Fruit fly (Drosophila melanogaster) whole organism, embryonic: Measurements from ENCODE around the gene Cpr.

Source experiments
- Aef1 ChIP-seq: fragments of 200-800 bp; sonication (Bioruptor generic); IDR thresholded peaks from 3 replicates; pipeline ENCODE4 v1.3.6; 2022; ENCODE audit warnings: missing biosample characterization, missing genetic modification characterization
- Antp ChIP-seq: fragments of 200-800 bp; sonication (Bioruptor generic); optimal IDR thresholded peaks from 3 replicates; lab custom pipeline; 2016; ENCODE audit warnings: missing biosample characterization, missing genetic modification characterization
- CG10979 ChIP-seq: fragments of 200-800 bp; sonication (Bioruptor generic); optimal IDR thresholded peaks from 2 replicates; lab custom pipeline; 2018; ENCODE audit warnings: missing biosample characterization, mild to moderate bottlenecking, missing genetic modification characterization, moderate library complexity
- CG11398 ChIP-seq: fragments of 200-800 bp; sonication (Bioruptor generic); optimal IDR thresholded peaks from 2 replicates; lab custom pipeline; 2016; ENCODE audit warnings: missing biosample characterization, missing genetic modification characterization
- CG13894 ChIP-seq: fragments of 200-800 bp; sonication (Bioruptor generic); optimal IDR thresholded peaks from 3 replicates; lab custom pipeline; 2018; ENCODE audit warnings: missing biosample characterization, mild to moderate bottlenecking, missing genetic modification characterization, moderate library complexity
- CG1529 ChIP-seq: fragments of 200-800 bp; sonication (Bioruptor generic); optimal IDR thresholded peaks from 3 replicates; lab custom pipeline; 2018; ENCODE audit warnings: missing biosample characterization, missing genetic modification characterization
- CG15514 ChIP-seq: fragments of 200-800 bp; sonication (Bioruptor generic); optimal IDR thresholded peaks from 3 replicates; lab custom pipeline; 2017; ENCODE audit warnings: missing biosample characterization, missing genetic modification characterization, mild to moderate bottlenecking, moderate library complexity, missing genetic modification reagents
- CG17385 ChIP-seq: fragments of 200-800 bp; sonication (Bioruptor generic); optimal IDR thresholded peaks from 3 replicates; lab custom pipeline; 2018; ENCODE audit warnings: missing biosample characterization, mild to moderate bottlenecking, missing genetic modification characterization
- CG17568 ChIP-seq: fragments of 200-800 bp; sonication (Bioruptor generic); optimal IDR thresholded peaks from 2 replicates; lab custom pipeline; 2018; ENCODE audit warnings: missing biosample characterization, mild to moderate bottlenecking, missing genetic modification characterization, moderate library complexity
- CG18476 ChIP-seq: fragments of 200-800 bp; sonication (Bioruptor generic); optimal IDR thresholded peaks from 2 replicates; lab custom pipeline; 2016; ENCODE audit warnings: missing biosample characterization, mild to moderate bottlenecking, missing genetic modification characterization
- CG3065 ChIP-seq: fragments of 200-800 bp; sonication (Bioruptor generic); optimal IDR thresholded peaks from 2 replicates; lab custom pipeline; 2016; ENCODE audit warnings: missing biosample characterization, missing genetic modification characterization
- CG34376 ChIP-seq: fragments of 200-800 bp; sonication (Bioruptor generic); optimal IDR thresholded peaks from 2 replicates; lab custom pipeline; 2018; ENCODE audit warnings: missing biosample characterization, mild to moderate bottlenecking, missing genetic modification characterization
- CG4328 ChIP-seq: fragments of 200-800 bp; sonication (Bioruptor generic); optimal IDR thresholded peaks from 3 replicates; lab custom pipeline; 2017; ENCODE audit warnings: missing biosample characterization, missing genetic modification reagents, missing genetic modification characterization
- CG4617 ChIP-seq: fragments of 200-800 bp; sonication (Bioruptor generic); optimal IDR thresholded peaks from 3 replicates; lab custom pipeline; 2016; ENCODE audit warnings: missing biosample characterization, missing genetic modification characterization, borderline replicate concordance
- CG4707 ChIP-seq: fragments of 200-800 bp; sonication (Bioruptor generic); optimal IDR thresholded peaks from 2 replicates; lab custom pipeline; 2018; ENCODE audit warnings: missing biosample characterization, mild to moderate bottlenecking, missing genetic modification characterization, moderate library complexity
- CG4730 ChIP-seq: fragments of 200-800 bp; sonication (Bioruptor generic); IDR thresholded peaks from 2 replicates; pipeline ENCODE4 v1.3.6; 2022; ENCODE audit warnings: missing biosample characterization, missing genetic modification characterization
- CG8290 ChIP-seq, 3 experiments: fragments of 200-800 bp; sonication (Bioruptor generic); optimal IDR thresholded peaks; 2 replicates each; lab custom pipeline; 2016 to 2019; ENCODE audit warnings: missing biosample characterization in 3 of 3, missing genetic modification characterization in 3 of 3, mild to moderate bottlenecking in 2 of 3, moderate library complexity in 1 of 3
- CG9437 ChIP-seq: fragments of 200-800 bp; sonication (Bioruptor generic); optimal IDR thresholded peaks from 2 replicates; lab custom pipeline; 2018; ENCODE audit warnings: missing biosample characterization, mild to moderate bottlenecking, missing genetic modification characterization
- CTCF ChIP-seq: fragments of 200-800 bp; sonication (Bioruptor generic); optimal IDR thresholded peaks from 2 replicates; lab custom pipeline; 2017; ENCODE audit warnings: missing biosample characterization, mild to moderate bottlenecking, missing genetic modification characterization, moderate library complexity
- D ChIP-seq, 2 experiments: fragments of 200-800 bp in 1 of 2; fragments of >200 bp in 1 of 2; sonication (Bioruptor generic) in 1 of 2; optimal IDR thresholded peaks; 2 replicates in 1 of 2; 3 replicates in 1 of 2; lab custom pipeline; 2017; ENCODE audit warnings: mild to moderate bottlenecking in 1 of 2, missing biosample characterization in 1 of 2, missing genetic modification characterization in 1 of 2, missing genetic modification reagents in 1 of 2
- D19A ChIP-seq: fragments of 200-800 bp; optimal IDR thresholded peaks from 3 replicates; lab custom pipeline; 2019; ENCODE audit warnings: missing biosample characterization, mild to moderate bottlenecking, missing genetic modification characterization, moderate library complexity
- D19B ChIP-seq: fragments of 200-800 bp; sonication (Bioruptor generic); optimal IDR thresholded peaks from 2 replicates; lab custom pipeline; 2017; ENCODE audit warnings: missing biosample characterization, mild to moderate bottlenecking, missing genetic modification characterization
- Dek ChIP-seq: fragments of 200-800 bp; sonication (Bioruptor generic); optimal IDR thresholded peaks from 3 replicates; lab custom pipeline; 2019; ENCODE audit warnings: missing biosample characterization, mild to moderate bottlenecking, missing genetic modification characterization, moderate library complexity
- Dp ChIP-seq: fragments of 200-800 bp; sonication (Bioruptor generic); optimal IDR thresholded peaks from 2 replicates; lab custom pipeline; 2018; ENCODE audit warnings: missing biosample characterization, mild to moderate bottlenecking, missing genetic modification characterization, moderate library complexity
- ERR ChIP-seq: fragments of 200-800 bp; sonication (Bioruptor generic); optimal IDR thresholded peaks from 2 replicates; lab custom pipeline; 2016; ENCODE audit warnings: missing biosample characterization, missing genetic modification characterization
- GATAe ChIP-seq: fragments of 200-800 bp; sonication (Bioruptor generic); conservative IDR thresholded peaks from 2 replicates; pipeline ENCODE4 v1.3.6; 2022; ENCODE audit warnings: missing biosample characterization, missing genetic modification characterization
- HHEX ChIP-seq: fragments of 200-800 bp; sonication (Bioruptor generic); optimal IDR thresholded peaks from 3 replicates; lab custom pipeline; 2017; ENCODE audit warnings: missing biosample characterization, mild to moderate bottlenecking, missing genetic modification characterization, missing genetic modification reagents
- HLH54F ChIP-seq: fragments of 200-800 bp; sonication (Bioruptor generic); optimal IDR thresholded peaks from 3 replicates; lab custom pipeline; 2016; ENCODE audit warnings: missing biosample characterization, missing genetic modification characterization
- Mad ChIP-seq: fragments of 200-800 bp; sonication (Bioruptor generic); optimal IDR thresholded peaks from 2 replicates; lab custom pipeline; 2016; ENCODE audit warnings: missing biosample characterization, missing genetic modification characterization
- Med ChIP-seq: fragments of 200-800 bp; sonication (Bioruptor generic); peaks from one replicate; lab custom pipeline; 2016; ENCODE audit warnings: missing biosample characterization, missing genetic modification characterization, mild to moderate bottlenecking, inconsistent platforms, moderate library complexity
- Mes4 ChIP-seq: fragments of 200-800 bp; sonication (Bioruptor generic); optimal IDR thresholded peaks from 2 replicates; lab custom pipeline; 2016; ENCODE audit warnings: missing biosample characterization, missing genetic modification characterization
- Oaz ChIP-seq: fragments of 200-800 bp; sonication (Bioruptor generic); IDR thresholded peaks from 2 replicates; pipeline ENCODE4 v1.3.6; 2022; ENCODE audit warnings: missing biosample characterization, missing genetic modification characterization
- Spps ChIP-seq: fragments of 200-800 bp; sonication (Bioruptor generic); optimal IDR thresholded peaks from 2 replicates; lab custom pipeline; 2018; ENCODE audit warnings: missing biosample characterization, mild to moderate bottlenecking, missing genetic modification characterization
- Tbp ChIP-seq: fragments of >200 bp; optimal IDR thresholded peaks from 2 replicates; lab custom pipeline; 2018; ENCODE audit warnings: missing biosample characterization, missing genetic modification characterization
- ab ChIP-seq: fragments of 200-800 bp; sonication (Bioruptor generic); optimal IDR thresholded peaks from 2 replicates; lab custom pipeline; 2016; ENCODE audit warnings: missing biosample characterization, missing genetic modification characterization
- dati ChIP-seq: fragments of 200-800 bp; sonication (Bioruptor generic); IDR thresholded peaks from 2 replicates; pipeline ENCODE4 v1.3.6; 2022; ENCODE audit warnings: missing biosample characterization, missing genetic modification characterization
- dpn ChIP-seq, 2 experiments: fragments of 200-800 bp; sonication (Bioruptor generic); optimal IDR thresholded peaks; 3 replicates each; lab custom pipeline; 2016; ENCODE audit warnings: missing biosample characterization in 2 of 2, missing genetic modification characterization in 2 of 2
- eyg ChIP-seq: fragments of 200-800 bp; sonication (Bioruptor generic); optimal IDR thresholded peaks from 3 replicates; lab custom pipeline; 2016; ENCODE audit warnings: missing biosample characterization, missing genetic modification characterization
- gcm ChIP-seq: fragments of 200-800 bp; sonication (Bioruptor generic); optimal IDR thresholded peaks from 2 replicates; lab custom pipeline; 2019; ENCODE audit warnings: missing biosample characterization, mild to moderate bottlenecking, missing genetic modification characterization, moderate library complexity
- klu ChIP-seq: fragments of 200-800 bp; sonication (Bioruptor generic); IDR thresholded peaks from 2 replicates; pipeline ENCODE4 v1.3.6; 2022; ENCODE audit warnings: missing biosample characterization, missing genetic modification characterization
- lab ChIP-seq: fragments of 200-800 bp; sonication (Bioruptor generic); optimal IDR thresholded peaks from 3 replicates; lab custom pipeline; 2017; ENCODE audit warnings: missing biosample characterization, missing genetic modification characterization, mild to moderate bottlenecking, moderate library complexity, missing genetic modification reagents
- lbe ChIP-seq: fragments of 200-800 bp; sonication (Bioruptor generic); optimal IDR thresholded peaks from 2 replicates; lab custom pipeline; 2016; ENCODE audit warnings: missing biosample characterization, mild to moderate bottlenecking, missing genetic modification characterization
- luna ChIP-seq: fragments of 200-800 bp; sonication (Bioruptor generic); optimal IDR thresholded peaks from 2 replicates; lab custom pipeline; 2016; ENCODE audit warnings: missing biosample characterization, missing genetic modification characterization
- phol ChIP-seq: fragments of 200-800 bp; sonication (Bioruptor generic); optimal IDR thresholded peaks from 3 replicates; lab custom pipeline; 2018; ENCODE audit warnings: missing biosample characterization, mild to moderate bottlenecking, missing genetic modification characterization, moderate library complexity
- sna ChIP-seq: fragments of 200-800 bp; sonication (Bioruptor generic); IDR thresholded peaks from 2 replicates; pipeline ENCODE4 v1.3.6; 2022; ENCODE audit warnings: missing biosample characterization, missing genetic modification characterization; ENCODE audit not compliant: partially characterized antibody
- tgo ChIP-seq: fragments of 200-800 bp; sonication (Bioruptor generic); IDR thresholded peaks from 3 replicates; pipeline ENCODE4 v1.3.6; 2022; ENCODE audit warnings: missing biosample characterization, missing genetic modification characterization
- tio ChIP-seq: fragments of 200-800 bp; sonication (Bioruptor generic); optimal IDR thresholded peaks from 2 replicates; lab custom pipeline; 2017; ENCODE audit warnings: missing biosample characterization, missing genetic modification characterization, inconsistent platforms
- tna ChIP-seq: fragments of 200-800 bp; sonication (Bioruptor generic); IDR thresholded peaks from 2 replicates; pipeline ENCODE4 v1.3.6; 2022; ENCODE audit warnings: missing biosample characterization, missing genetic modification characterization; ENCODE audit not compliant: partially characterized antibody
- twi ChIP-seq: fragments of 200-800 bp; optimal IDR thresholded peaks from 2 replicates; lab custom pipeline; 2019; ENCODE audit warnings: missing biosample characterization, mild to moderate bottlenecking, missing genetic modification characterization, moderate library complexity
- wek ChIP-seq: fragments of 200-800 bp; sonication (Bioruptor generic); optimal IDR thresholded peaks from 3 replicates; lab custom pipeline; 2018; ENCODE audit warnings: missing biosample characterization, mild to moderate bottlenecking, missing genetic modification characterization, moderate library complexity

The Cpr gene

dm6 chr2L:6351809-6352182 is 13.2 kb downstream of the Cpr start (continued):
- peak; percentile 88 for TF ChIP-seq CG13894
- peak; percentile 65 for TF ChIP-seq CG4328
- no peak for TF ChIP-seq tna
- TF ChIP-seq eyg = peak; percentile 70
- peak; percentile 81 for TF ChIP-seq HLH54F
- peak; percentile 21 for TF ChIP-seq CG1529
- TF ChIP-seq CG4730 (GFP tag; lab: Robert Waterston, UW) = peak; percentile 74
- TF ChIP-seq CG17385 (GFP tag; lab: Kevin White, UChicago) = peak; percentile 71
- 0 out of 2 replicates have a peak, but pooled peaks have one; percentile 25 for TF ChIP-seq dati (GFP tag; lab: Robert Waterston, UW)
- TF ChIP-seq wek (GFP tag; lab: Kevin White, UChicago) = no peak
- TF ChIP-seq lab (GFP tag; lab: Kevin White, UChicago) = peak; percentile 93
- TF ChIP-seq CG15514 (GFP tag; lab: Kevin White, UChicago) = peak; percentile 73
- TF ChIP-seq CG8290 (GFP tag; optimal IDR thresholded peaks at IDR 0.05; lab: Kevin White, UChicago) = peak; percentile 33
- TF ChIP-seq CG8290 (tag; optimal IDR thresholded peaks at IDR 0.05; lab: Kevin White, UChicago) = no peak
- peak; percentile 91 for TF ChIP-seq Aef1
- TF ChIP-seq Dek (tag; lab: Kevin White, UChicago) = peak; percentile 93
- TF ChIP-seq Oaz = peak; percentile 70
- TF ChIP-seq CG4707 (GFP tag; lab: Kevin White, UChicago) = no peak
- TF ChIP-seq luna = peak; percentile 73
- peak; percentile 76 for TF ChIP-seq tio (GFP tag; lab: Kevin White, UChicago)
- peak; percentile 66 for TF ChIP-seq ERR (GFP tag; lab: Kevin White, UChicago)
- peak; percentile 83 to 88 for TF ChIP-seq dpn (GFP tag; optimal IDR thresholded peaks at IDR 0.05; lab: Kevin White, UChicago)
- TF ChIP-seq D19B = peak; percentile 79
- peak; percentile 75 for TF ChIP-seq D19A (tag; lab: Kevin White, UChicago)
- peak; percentile 63 for TF ChIP-seq twi (tag; lab: Kevin White, UChicago)
- TF ChIP-seq Antp = peak; percentile 72
- TF ChIP-seq tgo = peak; percentile 88
- TF ChIP-seq CG4617 (GFP tag; lab: Kevin White, UChicago) = peak; percentile 38
- TF ChIP-seq CG34376 = peak; percentile 97
- TF ChIP-seq sna (GFP tag; lab: Robert Waterston, UW) = no peak
- peak; percentile 57 for TF ChIP-seq CG18476 (GFP tag; lab: Kevin White, UChicago)
- TF ChIP-seq gcm (GFP tag; lab: Kevin White, UChicago) = peak; percentile 17
- TF ChIP-seq Med (GFP tag; lab: Kevin White, UChicago) = peak; percentile 95
- TF ChIP-seq lbe (GFP tag; lab: Kevin White, UChicago) = no peak
- peak; percentile 88 for TF ChIP-seq GATAe (GFP tag; lab: Robert Waterston, UW)
- TF ChIP-seq phol (tag; lab: Kevin White, UChicago) = peak; percentile 79
- TF ChIP-seq ab (GFP tag; lab: Kevin White, UChicago) = peak; percentile 11
- TF ChIP-seq CG10979 = peak; percentile 74
- TF ChIP-seq Dp (GFP tag; lab: Kevin White, UChicago) = no peak
- TF ChIP-seq Spps (tag; lab: Kevin White, UChicago) = peak; percentile 2
- TF ChIP-seq klu (GFP tag; lab: Robert Waterston, UW) = peak; percentile 80
- peak; percentile 27 for TF ChIP-seq CG9437
- peak; percentile 48 for TF ChIP-seq Mad (GFP tag; lab: Kevin White, UChicago)
- TF ChIP-seq Tbp (GFP tag; lab: Kevin White, UChicago) = no peak
- no peak for TF ChIP-seq CTCF (GFP tag; lab: Kevin White, UChicago)
- no peak for TF ChIP-seq D (optimal IDR thresholded peaks at IDR 0.05; lab: Kevin White, UChicago)
- TF ChIP-seq D (GFP tag; optimal IDR thresholded peaks at IDR 0.05; lab: Kevin White, UChicago) = peak; percentile 63
- no peak for TF ChIP-seq CG11398
- TF ChIP-seq CG3065 = peak; percentile 15
- peak; percentile 85 for TF ChIP-seq HHEX (GFP tag; lab: Kevin White, UChicago)
- TF ChIP-seq Mes4 (GFP tag; lab: Kevin White, UChicago) = peak; percentile 16
- TF ChIP-seq CG17568 (GFP tag; lab: Kevin White, UChicago) = no peak
